Fruit fly (Drosophila melanogaster): ENCODE measurements around the gene CG11251.

CG11251 gene

dm6 chr3L:13089869-13090268 lies at the start of gene CG11251:
TSS of gene CG11251 (minus strand) at chr3L:13089969.
- TF ChIP-seq psq (optimal IDR thresholded peaks at IDR 0.05) = no peak
- TF ChIP-seq EcR (GFP tag; optimal IDR thresholded peaks at IDR 0.05) = no peak
- TF ChIP-seq Dll (optimal IDR thresholded peaks at IDR 0.05) = no peak
- TF ChIP-seq CG8478 (optimal IDR thresholded peaks at IDR 0.05) = no peak
- no peak for TF ChIP-seq usp (GFP tag; optimal IDR thresholded peaks at IDR 0.05)
- no peak for TF ChIP-seq pan (optimal IDR thresholded peaks at IDR 0.05)

dm6 chr3L:13137394-13137793 lies 47.6 kb upstream of the CG11251 start:
- TF ChIP-seq pan (optimal IDR thresholded peaks at IDR 0.05) (no peak), usp (GFP tag; optimal IDR thresholded peaks at IDR 0.05) (no peak), CG8478 (optimal IDR thresholded peaks at IDR 0.05) (no peak), Dll (optimal IDR thresholded peaks at IDR 0.05) (no peak), EcR (GFP tag; optimal IDR thresholded peaks at IDR 0.05) (no peak), psq (optimal IDR thresholded peaks at IDR 0.05) (no peak)

- TF ChIP-seq Dll (optimal IDR thresholded peaks at IDR 0.05) (no peak), usp (GFP tag; optimal IDR thresholded peaks at IDR 0.05) (no peak), EcR (GFP tag; optimal IDR thresholded peaks at IDR 0.05) (no peak), CG8478 (optimal IDR thresholded peaks at IDR 0.05) (no peak), psq (optimal IDR thresholded peaks at IDR 0.05) (no peak), pan (optimal IDR thresholded peaks at IDR 0.05) (no peak)
These were observed 46.2 kb upstream of the CG11251 start, which contains the start of gene CG33262 for dm6 chr3L:13135969-13136368. TSS of gene CG33262 (plus strand) at chr3L:13136269.

dm6 chr3L:13135382-13135928 lies 45.7 kb upstream of the CG11251 start:
- TF ChIP-seq psq (optimal IDR thresholded peaks at IDR 0.05) = no peak
- no peak for TF ChIP-seq CG8478 (optimal IDR thresholded peaks at IDR 0.05)
- TF ChIP-seq Dll (optimal IDR thresholded peaks at IDR 0.05) = no peak
- TF ChIP-seq EcR (GFP tag; optimal IDR thresholded peaks at IDR 0.05) = no peak
- TF ChIP-seq usp (GFP tag; optimal IDR thresholded peaks at IDR 0.05) = no peak
- TF ChIP-seq pan (optimal IDR thresholded peaks at IDR 0.05) = no peak

dm6 chr3L:13134906-13135305 lies 45.1 kb upstream of the CG11251 start:
- TF ChIP-seq pan (optimal IDR thresholded peaks at IDR 0.05) (no peak), EcR (GFP tag; optimal IDR thresholded peaks at IDR 0.05) (no peak), psq (optimal IDR thresholded peaks at IDR 0.05) (no peak), CG8478 (optimal IDR thresholded peaks at IDR 0.05) (no peak)

- no peak for TF ChIP-seq psq (optimal IDR thresholded peaks at IDR 0.05)
- TF ChIP-seq Dll (optimal IDR thresholded peaks at IDR 0.05) = no peak
- no peak for TF ChIP-seq EcR (GFP tag; optimal IDR thresholded peaks at IDR 0.05)
- TF ChIP-seq usp (GFP tag; optimal IDR thresholded peaks at IDR 0.05) = no peak
- no peak for TF ChIP-seq pan (optimal IDR thresholded peaks at IDR 0.05)
- no peak for TF ChIP-seq CG8478 (optimal IDR thresholded peaks at IDR 0.05)
These were observed 43.4 kb upstream of the CG11251 start for dm6 chr3L:13133140-13133539.

dm6 chr3L:13120146-13120545 lies 30.4 kb upstream of the CG11251 start:
- TF ChIP-seq pan (optimal IDR thresholded peaks at IDR 0.05) (no peak), usp (GFP tag; optimal IDR thresholded peaks at IDR 0.05) (no peak), psq (optimal IDR thresholded peaks at IDR 0.05) (no peak), EcR (GFP tag; optimal IDR thresholded peaks at IDR 0.05) (no peak), Dll (optimal IDR thresholded peaks at IDR 0.05) (no peak), CG8478 (optimal IDR thresholded peaks at IDR 0.05) (no peak)

dm6 chr3L:13118983-13119382 lies 29.2 kb upstream of the CG11251 start:
- TF ChIP-seq CG8478 (optimal IDR thresholded peaks at IDR 0.05) (no peak), psq (optimal IDR thresholded peaks at IDR 0.05) (no peak), Dll (optimal IDR thresholded peaks at IDR 0.05) (no peak)

dm6 chr3L:13115102-13115501 lies 25.3 kb upstream of the CG11251 start:
- TF ChIP-seq EcR (GFP tag; optimal IDR thresholded peaks at IDR 0.05) (no peak), pan (optimal IDR thresholded peaks at IDR 0.05) (no peak), usp (GFP tag; optimal IDR thresholded peaks at IDR 0.05) (no peak), Dll (optimal IDR thresholded peaks at IDR 0.05) (no peak), CG8478 (optimal IDR thresholded peaks at IDR 0.05) (no peak), psq (optimal IDR thresholded peaks at IDR 0.05) (no peak)

- TF ChIP-seq pan (optimal IDR thresholded peaks at IDR 0.05) = no peak
- no peak for TF ChIP-seq psq (optimal IDR thresholded peaks at IDR 0.05)
- peak; percentile 13 for TF ChIP-seq Dll (optimal IDR thresholded peaks at IDR 0.05)
These were observed 24.2 kb upstream of the CG11251 start, which contains the start of gene trn for dm6 chr3L:13113970-13114392. TSS of gene trn (plus strand) at chr3L:13114271.

- no peak for TF ChIP-seq EcR (GFP tag; optimal IDR thresholded peaks at IDR 0.05)
- TF ChIP-seq pan (optimal IDR thresholded peaks at IDR 0.05) = no peak
- no peak for TF ChIP-seq Dll (optimal IDR thresholded peaks at IDR 0.05)
- TF ChIP-seq psq (optimal IDR thresholded peaks at IDR 0.05) = no peak
- no peak for TF ChIP-seq usp (GFP tag; optimal IDR thresholded peaks at IDR 0.05)
- no peak for TF ChIP-seq CG8478 (optimal IDR thresholded peaks at IDR 0.05)
These were observed 21.7 kb upstream of the CG11251 start for dm6 chr3L:13111422-13111821.

dm6 chr3L:13109362-13109761 lies 19.6 kb upstream of the CG11251 start:
- TF ChIP-seq usp (GFP tag; optimal IDR thresholded peaks at IDR 0.05) (no peak), Dll (optimal IDR thresholded peaks at IDR 0.05) (no peak), pan (optimal IDR thresholded peaks at IDR 0.05) (no peak), CG8478 (optimal IDR thresholded peaks at IDR 0.05) (no peak), psq (optimal IDR thresholded peaks at IDR 0.05) (no peak), EcR (GFP tag; optimal IDR thresholded peaks at IDR 0.05) (no peak)

dm6 chr3L:13108354-13108882 lies 18.6 kb upstream of the CG11251 start:
- TF ChIP-seq CG8478 (optimal IDR thresholded peaks at IDR 0.05) = no peak
- TF ChIP-seq psq (optimal IDR thresholded peaks at IDR 0.05) = no peak
- TF ChIP-seq EcR (GFP tag; optimal IDR thresholded peaks at IDR 0.05) = no peak
- TF ChIP-seq usp (GFP tag; optimal IDR thresholded peaks at IDR 0.05) = no peak
- TF ChIP-seq Dll (optimal IDR thresholded peaks at IDR 0.05) = no peak
- no peak for TF ChIP-seq pan (optimal IDR thresholded peaks at IDR 0.05)

All from whole organism.